ENCODE assay signal across 5 worm cellular contexts in genomic region chrV:16800484-16800883, ce11.
TF ChIP-seq lines count a peak whose summit lies in the region.

No protein-coding gene starts in this region.

TF ChIP-seq in whole organism, L2 larva, 48 proteins besides CTCF, POLR2A, EP300 and RAD21:
- TF ChIP-seq ztf-4 (tag; optimal IDR thresholded peaks at IDR 0.05; lab: Kevin White, UChicago), result no peak
- no peak for TF ChIP-seq ztf-1 (GFP tag; conservative IDR thresholded peaks at IDR 0.05; lab: Robert Waterston, UW)
- no peak for TF ChIP-seq dmd-4 (tag; optimal IDR thresholded peaks at IDR 0.05; lab: Kevin White, UChicago)
- TF ChIP-seq nhr-10 (tag; optimal IDR thresholded peaks at IDR 0.05; lab: Kevin White, UChicago), result no peak
- TF ChIP-seq unc-55 (GFP tag; optimal IDR thresholded peaks at IDR 0.05; lab: Kevin White, UChicago), result peak; percentile 30
- TF ChIP-seq lin-11 (tag; optimal IDR thresholded peaks at IDR 0.05; lab: Kevin White, UChicago), result no peak
TF ChIP-seq in whole organism, L2 larva: peak in this region for 1.

TF ChIP-seq in whole organism, L3 larva, 47 proteins besides CTCF, POLR2A, EP300 and RAD21:
- no peak for TF ChIP-seq nhr-12 (tag; optimal IDR thresholded peaks at IDR 0.05; lab: Kevin White, UChicago)
- TF ChIP-seq nhr-11 (tag; optimal IDR thresholded peaks at IDR 0.05; lab: Kevin White, UChicago), result no peak
- no peak for TF ChIP-seq elt-3 (tag; optimal IDR thresholded peaks at IDR 0.05; lab: Kevin White, UChicago)
- TF ChIP-seq pha-4 (tag; optimal IDR thresholded peaks at IDR 0.05; lab: Kevin White, UChicago), result no peak
- no peak for TF ChIP-seq fos-1 (tag; optimal IDR thresholded peaks at IDR 0.05; lab: Kevin White, UChicago)
- TF ChIP-seq lin-39 (tag; optimal IDR thresholded peaks at IDR 0.05; lab: Kevin White, UChicago), result peak; percentile 50
- TF ChIP-seq R02D3.7 (tag; optimal IDR thresholded peaks at IDR 0.05; lab: Kevin White, UChicago), result no peak
- TF ChIP-seq skn-1 (tag; optimal IDR thresholded peaks at IDR 0.05; lab: Kevin White, UChicago), result no peak
- no peak for TF ChIP-seq daf-12 (tag; optimal IDR thresholded peaks at IDR 0.05; lab: Kevin White, UChicago)
- no peak for TF ChIP-seq mdl-1 (tag; optimal IDR thresholded peaks at IDR 0.05; lab: Kevin White, UChicago)
- TF ChIP-seq nhr-25 (tag; optimal IDR thresholded peaks at IDR 0.05; lab: Kevin White, UChicago), result no peak
- TF ChIP-seq unc-39 (tag; optimal IDR thresholded peaks at IDR 0.05; lab: Kevin White, UChicago), result no peak
- no peak for TF ChIP-seq jun-1 (tag; optimal IDR thresholded peaks at IDR 0.05; lab: Kevin White, UChicago)
- peak; percentile 16 for TF ChIP-seq ceh-28 (tag; optimal IDR thresholded peaks at IDR 0.05; lab: Kevin White, UChicago)
- no peak for TF ChIP-seq pqm-1 (tag; optimal IDR thresholded peaks at IDR 0.05; lab: Kevin White, UChicago)
- TF ChIP-seq snpc-4 (tag; optimal IDR thresholded peaks at IDR 0.05; lab: Kevin White, UChicago), result no peak
- TF ChIP-seq nhr-237 (tag; optimal IDR thresholded peaks at IDR 0.05; lab: Kevin White, UChicago), result no peak
- no peak for TF ChIP-seq ZK546.5 (tag; optimal IDR thresholded peaks at IDR 0.05; lab: Kevin White, UChicago)

TF ChIP-seq in whole organism, L4 larva, 104 proteins besides CTCF, POLR2A, EP300 and RAD21:
- TF ChIP-seq nhr-25 (tag; optimal IDR thresholded peaks at IDR 0.05; lab: Kevin White, UChicago; ENCODE audit: borderline replicate concordance, insufficient read depth), result no peak
- peak; percentile 3 for TF ChIP-seq mes-2 (tag; optimal IDR thresholded peaks at IDR 0.05; lab: Kevin White, UChicago; ENCODE audit: poor library complexity, severe bottlenecking)
- peak; percentile 48 for TF ChIP-seq aha-1 (tag; lab: Kevin White, UChicago)
- TF ChIP-seq lin-38 (GFP tag; IDR thresholded peaks at IDR 0.05; lab: Robert Waterston, UW), result peak; percentile 16; the same call in 1 of the 2 replicates

TF ChIP-seq in whole organism, mixed stage, embryonic, 35 proteins besides CTCF, POLR2A, EP300 and RAD21:
- TF ChIP-seq zip-8 (tag; optimal IDR thresholded peaks at IDR 0.05; lab: Kevin White, UChicago) (peak; percentile 10), ceh-39 (tag; optimal IDR thresholded peaks at IDR 0.05; lab: Kevin White, UChicago) (peak; percentile 62), ceh-43 (GFP tag; optimal IDR thresholded peaks at IDR 0.05; lab: Kevin White, UChicago) (no peak)

TF ChIP-seq in whole organism, young adult, 124 proteins besides CTCF, POLR2A, EP300 and RAD21:
- TF ChIP-seq nfya-1 (tag; optimal IDR thresholded peaks at IDR 0.05; lab: Kevin White, UChicago; ENCODE audit: borderline replicate concordance, insufficient read depth) (no peak), cebp-1 (GFP tag; IDR thresholded peaks at IDR 0.05; lab: Robert Waterston, UW) (no peak), cebp-1 (tag; optimal IDR thresholded peaks at IDR 0.05; lab: Kevin White, UChicago) (peak; percentile 67)
